Worm (Caenorhabditis elegans) whole organism, L4/young adult: ENCODE measurements around the gene ceh-54.

Experiments
- W03F9.2 ChIP-seq: fragments of 150-350 bp; optimal IDR thresholded peaks from 2 replicates; lab custom pipeline; 2014; ENCODE audit warnings: missing biosample characterization, missing genetic modification characterization
- dao-5 ChIP-seq: sonication (generic microtip); optimal IDR thresholded peaks from 2 replicates; lab custom pipeline; 2016; ENCODE audit warnings: missing genotype, missing genetic modification characterization, moderate library complexity, missing compliant biosample characterization
- him-1 ChIP-seq: sonication (generic microtip); optimal IDR thresholded peaks from 2 replicates; lab custom pipeline; 2016; ENCODE audit warnings: missing genotype, missing genetic modification reagents, missing genetic modification characterization, missing compliant biosample characterization

The ceh-54 gene

ce11 chrX:6173656-6174055 lies 20.4 kb downstream of the ceh-54 start, which contains the start of gene T25B2.1:
Gene T25B2.1 (plus strand): TSS chrX:6173956.
- TF ChIP-seq him-1 (tag; lab: Kevin White, UChicago) (no peak), dao-5 (no peak)

ce11 chrX:6169252-6169651 lies 24.8 kb downstream of the ceh-54 start, which contains the start of gene T25B2.2:
Gene T25B2.2 (plus strand): TSS chrX:6169643.
- TF ChIP-seq him-1 (tag; lab: Kevin White, UChicago) (no peak), W03F9.2 (tag; lab: Kevin White, UChicago) (no peak), dao-5 (no peak)

ce11 chrX:6167376-6167775 lies 26.7 kb downstream of the ceh-54 start:
- TF ChIP-seq W03F9.2 (tag; lab: Kevin White, UChicago): no peak
- TF ChIP-seq dao-5: no peak

DNA sequence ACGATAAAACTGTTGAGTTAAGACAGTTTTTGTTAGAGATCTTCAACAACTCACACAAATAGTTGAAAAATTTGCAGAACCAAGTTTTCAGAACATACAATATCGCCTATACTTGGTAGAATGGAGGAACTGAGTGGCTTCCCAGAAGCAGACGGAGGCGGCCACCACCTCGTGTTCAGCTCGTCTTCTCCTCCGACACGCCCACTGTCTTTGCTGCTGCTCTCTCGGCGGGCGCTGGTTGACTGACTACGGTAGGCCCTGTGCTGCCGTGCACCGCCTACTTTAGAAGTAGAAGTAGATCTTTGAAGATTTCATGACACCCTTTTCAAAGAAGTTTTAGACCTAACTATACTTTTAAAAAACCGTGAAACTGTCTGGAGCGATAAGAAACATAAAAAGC lies 32.0 kb downstream of the ceh-54 start:
- TF ChIP-seq W03F9.2 (tag; lab: Kevin White, UChicago) (no peak), dao-5 (no peak), him-1 (tag; lab: Kevin White, UChicago) (no peak)

ce11 chrX:6160427-6160826 lies 33.6 kb downstream of the ceh-54 start, which contains the start of gene odd-2:
Gene odd-2 (minus strand): TSS chrX:6160527.
- TF ChIP-seq him-1 (tag; lab: Kevin White, UChicago) (no peak), dao-5 (no peak), W03F9.2 (tag; lab: Kevin White, UChicago) (no peak)

ce11 chrX:6159562-6159961 lies 34.5 kb downstream of the ceh-54 start:
- TF ChIP-seq dao-5 (no peak), him-1 (tag; lab: Kevin White, UChicago) (no peak), W03F9.2 (tag; lab: Kevin White, UChicago) (no peak)

ce11 chrX:6157411-6157916 lies 36.6 kb downstream of the ceh-54 start:
- TF ChIP-seq W03F9.2 (tag; lab: Kevin White, UChicago): no peak
- TF ChIP-seq dao-5: no peak
- TF ChIP-seq him-1 (tag; lab: Kevin White, UChicago): no peak

- TF ChIP-seq dao-5 (no peak), W03F9.2 (tag; lab: Kevin White, UChicago) (no peak), him-1 (tag; lab: Kevin White, UChicago) (no peak)
These were observed 38.6 kb downstream of the ceh-54 start for ce11 chrX:6155436-6155835.

- TF ChIP-seq W03F9.2 (tag; lab: Kevin White, UChicago) (no peak), him-1 (tag; lab: Kevin White, UChicago) (no peak), dao-5 (no peak)
These were observed 43.0 kb downstream of the ceh-54 start for ce11 chrX:6150949-6151519.

- no peak for TF ChIP-seq dao-5
- TF ChIP-seq W03F9.2 (tag; lab: Kevin White, UChicago): no peak
- TF ChIP-seq him-1 (tag; lab: Kevin White, UChicago): no peak
These were observed 43.6 kb downstream of the ceh-54 start, which contains the start of gene tag-275 for ce11 chrX:6150449-6150848. Gene tag-275 (minus strand): TSS chrX:6150549.

DNA sequence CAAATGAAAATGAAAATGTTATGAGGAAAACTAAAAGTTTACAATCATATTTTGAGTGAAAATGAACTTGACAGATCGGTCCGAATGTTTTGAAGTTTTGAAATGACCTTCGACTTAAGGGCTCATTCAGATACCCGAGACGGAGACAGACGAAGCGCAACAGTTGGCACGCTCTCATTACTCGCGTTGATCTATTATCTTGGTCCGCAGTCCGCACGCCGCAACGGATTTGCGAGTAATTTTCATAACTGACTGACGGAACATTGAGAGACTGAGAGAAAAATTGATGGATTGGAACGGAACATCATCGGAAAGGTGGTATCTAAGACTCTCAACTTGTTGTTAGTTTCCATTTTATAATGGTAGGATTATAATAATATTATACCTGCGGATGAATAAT lies 48.1 kb downstream of the ceh-54 start:
- TF ChIP-seq him-1 (tag; lab: Kevin White, UChicago): no peak
- no peak for TF ChIP-seq W03F9.2 (tag; lab: Kevin White, UChicago)
- TF ChIP-seq dao-5: no peak
